Fruit fly (Drosophila melanogaster) Kc167 (cell line): ENCODE measurements around the gene flfl.

Experiments
- Myc ChIP-seq: fragments of >200 bp; optimal IDR thresholded peaks from 2 replicates; lab custom pipeline; 2017; ENCODE audit warnings: missing external identifiers
- insv ChIP-seq: fragments of >200 bp; optimal IDR thresholded peaks from 3 replicates; lab custom pipeline; 2018; ENCODE audit warnings: missing external identifiers

- TF ChIP-seq Myc (no peak), insv (no peak)
Observed at dm6 chr3R:13682994-13683623, 612 bp upstream of the flfl start.
